Fruit fly (Drosophila melanogaster) whole organism, embryonic: ENCODE measurements around the gene PolG2.

ENCODE experiments used
- Abd-B ChIP-seq: fragments of 200-800 bp; sonication (Bioruptor generic); optimal IDR thresholded peaks from 2 replicates; lab custom pipeline; 2018; ENCODE audit warnings: missing biosample characterization, mild to moderate bottlenecking, missing genetic modification characterization, moderate library complexity
- CG10959 ChIP-seq: fragments of 200-800 bp; sonication (Bioruptor generic); IDR thresholded peaks from 2 replicates; pipeline ENCODE4 v1.3.6; 2022; ENCODE audit warnings: missing biosample characterization, missing genetic modification characterization
- CG11456 ChIP-seq: fragments of 200-800 bp; sonication (Bioruptor generic); IDR thresholded peaks from 3 replicates; pipeline ENCODE4 v1.3.6; 2022; ENCODE audit warnings: missing biosample characterization, missing genetic modification characterization
- CG12071 ChIP-seq: fragments of 200-800 bp; sonication (Bioruptor generic); optimal IDR thresholded peaks from 3 replicates; lab custom pipeline; 2018; ENCODE audit warnings: missing biosample characterization, mild to moderate bottlenecking, missing genetic modification characterization
- CG18476 ChIP-seq: fragments of 200-800 bp; sonication (Bioruptor generic); optimal IDR thresholded peaks from 2 replicates; lab custom pipeline; 2016; ENCODE audit warnings: missing biosample characterization, mild to moderate bottlenecking, missing genetic modification characterization
- CG7372 ChIP-seq: fragments of 200-800 bp; sonication (Bioruptor generic); IDR thresholded peaks from 2 replicates; pipeline ENCODE4 v1.3.6; 2022; ENCODE audit warnings: missing biosample characterization, missing genetic modification characterization
- CG7839 ChIP-seq: fragments of 200-800 bp; sonication (Bioruptor generic); optimal IDR thresholded peaks from 3 replicates; lab custom pipeline; 2018; ENCODE audit warnings: missing biosample characterization, mild to moderate bottlenecking, missing genetic modification characterization, moderate library complexity
- CG8478 ChIP-seq: fragments of >200 bp; optimal IDR thresholded peaks from 2 replicates; lab custom pipeline; 2018
- HLHmδ ChIP-seq: fragments of 200-800 bp; sonication (Bioruptor generic); optimal IDR thresholded peaks from 2 replicates; lab custom pipeline; 2018; ENCODE audit warnings: missing biosample characterization, mild to moderate bottlenecking, missing genetic modification characterization, moderate library complexity
- amos ChIP-seq: fragments of 200-800 bp; sonication (Bioruptor generic); IDR thresholded peaks from 2 replicates; pipeline ENCODE4 v1.3.6; 2022; ENCODE audit warnings: missing biosample characterization, missing genetic modification characterization; ENCODE audit not compliant: partially characterized antibody
- dimm ChIP-seq: fragments of 200-800 bp; sonication (Bioruptor generic); IDR thresholded peaks from 2 replicates; pipeline ENCODE4 v1.3.6; 2022; ENCODE audit warnings: missing biosample characterization, missing genetic modification characterization
- jumu ChIP-seq: fragments of 200-800 bp; sonication (Bioruptor generic); optimal IDR thresholded peaks from 3 replicates; lab custom pipeline; 2016; ENCODE audit warnings: missing biosample characterization, missing genetic modification characterization
- slp2 ChIP-seq: fragments of 200-800 bp; sonication (Bioruptor generic); optimal IDR thresholded peaks from 2 replicates; lab custom pipeline; 2016; ENCODE audit warnings: missing biosample characterization, missing genetic modification characterization

dm6 chr2L:13827557-13827956 lies 5.3 kb downstream of the PolG2 start, which contains the start of gene PolG1:
- TF ChIP-seq CG11456 (GFP tag; lab: Robert Waterston, UW) (no peak), amos (GFP tag; lab: Robert Waterston, UW) (0 out of 2 replicates have a peak, but pooled peaks have one; percentile 8), CG18476 (GFP tag; lab: Kevin White, UChicago) (no peak), CG7839 (tag; lab: Kevin White, UChicago) (no peak), HLHmδ (no peak), CG7372 (GFP tag; lab: Robert Waterston, UW) (no peak), CG10959 (GFP tag; lab: Robert Waterston, UW) (no peak), CG8478 (no peak), CG12071 (GFP tag; lab: Kevin White, UChicago) (no peak), slp2 (GFP tag; lab: Kevin White, UChicago) (no peak), dimm (GFP tag; lab: Robert Waterston, UW) (no peak), jumu (GFP tag; lab: Kevin White, UChicago) (no peak), Abd-B (GFP tag; lab: Kevin White, UChicago) (no peak)
